Worm (Caenorhabditis elegans): Measurements from ENCODE around the gene cutl-21.

DNA sequence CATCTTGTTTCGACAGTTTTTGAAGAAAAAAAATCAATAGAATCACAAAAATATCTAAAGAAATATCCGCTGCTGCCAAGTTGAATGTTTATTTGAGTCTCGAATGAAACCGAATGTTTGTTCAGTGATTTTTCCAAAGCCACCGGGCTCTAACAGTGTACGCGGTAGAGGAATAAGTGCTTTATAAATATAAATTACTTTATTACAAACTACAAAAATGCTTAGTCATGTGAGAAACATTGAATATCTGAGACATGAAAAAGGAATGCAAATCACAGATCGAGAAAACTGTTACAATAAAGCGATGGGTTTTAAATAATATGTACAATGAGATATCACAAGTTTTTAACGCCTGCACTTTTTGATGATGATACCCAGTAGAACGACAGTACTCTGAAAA, 34.2 kb downstream of the cutl-21 start, which contains the start of gene F55A4.7:
- TF ChIP-seq rnt-1 (tag; optimal IDR thresholded peaks at IDR 0.05): no peak
- no peak for TF ChIP-seq ceh-22 (tag; optimal IDR thresholded peaks at IDR 0.05)
